Worm (Caenorhabditis elegans): ENCODE results near the gene B0563.10.

Gene B0563.10

ce11 chrX:9210086-9210485, 43.0 kb upstream of the B0563.10 start (continued):
- TF ChIP-seq aha-1 (tag): peak; percentile 74
- no peak for TF ChIP-seq F10B5.3 (tag; optimal IDR thresholded peaks at IDR 0.05)
- no peak for TF ChIP-seq spr-1 (tag; optimal IDR thresholded peaks at IDR 0.05)
- no peak for TF ChIP-seq lim-7 (GFP tag; IDR thresholded peaks at IDR 0.05)
- no peak for TF ChIP-seq attf-4 (tag; optimal IDR thresholded peaks at IDR 0.05)
- no peak for TF ChIP-seq T20F7.1 (GFP tag; optimal IDR thresholded peaks at IDR 0.05)
- no peak for TF ChIP-seq daf-16 (GFP tag; optimal IDR thresholded peaks at IDR 0.05)
- TF ChIP-seq daf-16 (tag; optimal IDR thresholded peaks at IDR 0.05): peak; percentile 82
- TF ChIP-seq dmd-6 (GFP tag; IDR thresholded peaks at IDR 0.05): peak; percentile 23; the same call in 1 of the 2 replicates
- no peak for TF ChIP-seq ces-1 (GFP tag; optimal IDR thresholded peaks at IDR 0.05)
- peak; percentile 7 for TF ChIP-seq hlh-30 (tag; optimal IDR thresholded peaks at IDR 0.05; ENCODE audit: insufficient read depth)
- TF ChIP-seq mdl-1 (tag; optimal IDR thresholded peaks at IDR 0.05): no peak

ce11 chrX:9208933-9209332, 41.9 kb upstream of the B0563.10 start:
- TF ChIP-seq R02D3.7 (tag; optimal IDR thresholded peaks at IDR 0.05) (no peak), unc-62 (GFP tag; optimal IDR thresholded peaks at IDR 0.05 in 1 of 2) (peak in 1 of 2 experiments; percentile 99), unc-62 (tag; optimal IDR thresholded peaks at IDR 0.05) (no peak)

- TF ChIP-seq hlh-11 (tag; optimal IDR thresholded peaks at IDR 0.05) (peak; percentile 1), nhr-6 (tag; optimal IDR thresholded peaks at IDR 0.05) (no peak), aha-1 (tag) (no peak), D1046.2 (GFP tag; IDR thresholded peaks at IDR 0.05) (no peak), mdl-1 (tag; optimal IDR thresholded peaks at IDR 0.05) (no peak), madf-5 (GFP tag; IDR thresholded peaks at IDR 0.05) (no peak), daf-8 (GFP tag; IDR thresholded peaks at IDR 0.05) (no peak), F44E2.7 (GFP tag; IDR thresholded peaks at IDR 0.05) (no peak), madf-9 (GFP tag; conservative IDR thresholded peaks at IDR 0.05) (no peak), lsy-2 (tag; optimal IDR thresholded peaks at IDR 0.05) (no peak), lir-3 (tag; optimal IDR thresholded peaks at IDR 0.05) (no peak), mxl-2 (GFP tag; conservative IDR thresholded peaks at IDR 0.05) (no peak), zfp-2 (tag; optimal IDR thresholded peaks at IDR 0.05) (no peak), skn-1 (tag; optimal IDR thresholded peaks at IDR 0.05) (no peak), nhr-28 (tag; optimal IDR thresholded peaks at IDR 0.05) (no peak), pqm-1 (tag; optimal IDR thresholded peaks at IDR 0.05) (peak; percentile 57), aly-2 (tag; optimal IDR thresholded peaks at IDR 0.05) (no peak), ama-1 (optimal IDR thresholded peaks at IDR 0.05) (no peak), sdz-12 (GFP tag; optimal IDR thresholded peaks at IDR 0.05) (no peak), hlh-30 (tag; optimal IDR thresholded peaks at IDR 0.05; ENCODE audit: insufficient read depth) (peak; percentile 21), unc-62 (GFP tag; optimal IDR thresholded peaks at IDR 0.05 in 1 of 2) (no peak), unc-62 (tag; optimal IDR thresholded peaks at IDR 0.05) (no peak), dve-1 (tag; optimal IDR thresholded peaks at IDR 0.05; ENCODE audit: insufficient read depth) (peak; percentile 48), arid-1 (GFP tag; conservative IDR thresholded peaks at IDR 0.05) (no peak), ztf-7 (tag; optimal IDR thresholded peaks at IDR 0.05) (no peak), mxl-3 (GFP tag; optimal IDR thresholded peaks at IDR 0.05) (no peak), fkh-10 (GFP tag; optimal IDR thresholded peaks at IDR 0.05) (no peak), hif-1 (tag; optimal IDR thresholded peaks at IDR 0.05) (no peak), ZK337.2 (GFP tag; IDR thresholded peaks at IDR 0.05) (no peak), daf-16 (GFP tag; optimal IDR thresholded peaks at IDR 0.05) (no peak), daf-16 (tag; optimal IDR thresholded peaks at IDR 0.05) (peak; percentile 83), lin-29 (GFP tag; IDR thresholded peaks at IDR 0.05) (no peak), saeg-2 (GFP tag; IDR thresholded peaks at IDR 0.05) (no peak), nhr-237 (tag; optimal IDR thresholded peaks at IDR 0.05) (no peak), cey-2 (tag; optimal IDR thresholded peaks at IDR 0.05; ENCODE audit: borderline replicate concordance, insufficient read depth) (no peak), unc-39 (tag; optimal IDR thresholded peaks at IDR 0.05) (no peak)
Observed at ce11 chrX:9208492-9208891, 41.4 kb upstream of the B0563.10 start.

Data from whole organism, L4 larva.